Worm (Caenorhabditis elegans) whole organism, L1 larva: ENCODE measurements around the gene lgc-11.
A peak's percentile ranks its signal among the peaks of the same experiment; 100 is the strongest.

Experiments used
- blmp-1 ChIP-seq: fragments of 150-350 bp; optimal IDR thresholded peaks from 2 replicates; lab custom pipeline; 2014; ENCODE audit warnings: missing biosample characterization, missing genetic modification characterization
- ceh-63 ChIP-seq: fragments of 200-800 bp; sonication (Bioruptor generic); optimal IDR thresholded peaks from 2 replicates; lab custom pipeline; 2018; ENCODE audit warnings: mild to moderate bottlenecking, missing genetic modification characterization, missing compliant biosample characterization
- ceh-88 ChIP-seq: fragments of 200-800 bp; sonication (Bioruptor generic); IDR thresholded peaks from 2 replicates; pipeline ENCODE4 v1.3.6; 2022; ENCODE audit warnings: missing genetic modification characterization, missing compliant biosample characterization
- dsc-1 ChIP-seq: sonication (generic microtip); optimal IDR thresholded peaks from 2 replicates; lab custom pipeline; 2016; ENCODE audit warnings: mild to moderate bottlenecking, missing genetic modification characterization, missing compliant biosample characterization
- elt-2 ChIP-seq: sonication (generic microtip); optimal IDR thresholded peaks from 2 replicates; lab custom pipeline; 2016; ENCODE audit warnings: missing genetic modification characterization, mild to moderate bottlenecking, inconsistent platforms, missing compliant biosample characterization, missing genetic modification reagents
- elt-3 ChIP-seq, 6 experiments: fragments of 150-350 bp in 1 of 6; sonication (generic microtip); optimal IDR thresholded peaks; 2 replicates each; lab custom pipeline; 2017 to 2018; ENCODE audit warnings: missing biosample characterization in 6 of 6, missing genetic modification characterization in 6 of 6, inconsistent platforms in 1 of 6
- fkh-4 ChIP-seq: sonication (generic microtip); optimal IDR thresholded peaks from 2 replicates; lab custom pipeline; 2016; ENCODE audit warnings: missing compliant biosample characterization, missing genetic modification characterization, borderline replicate concordance
- hlh-17 ChIP-seq: fragments of 200-800 bp; sonication (Bioruptor generic); optimal IDR thresholded peaks from 2 replicates; lab custom pipeline; 2018; ENCODE audit warnings: missing genetic modification characterization, mild to moderate bottlenecking, missing compliant biosample characterization, moderate library complexity, borderline replicate concordance
- jun-1 ChIP-seq: fragments of 150-350 bp; optimal IDR thresholded peaks from 2 replicates; lab custom pipeline; 2014; ENCODE audit warnings: missing biosample characterization, missing genetic modification reagents, missing genetic modification characterization
- lin-14 ChIP-seq: fragments of 200-800 bp; sonication (Bioruptor generic); optimal IDR thresholded peaks from 2 replicates; lab custom pipeline; 2018; ENCODE audit warnings: mild to moderate bottlenecking, missing genetic modification characterization, moderate library complexity, missing compliant biosample characterization
- lin-35 ChIP-seq, 2 experiments: fragments of 150-350 bp; optimal IDR thresholded peaks; 2 replicates each; lab custom pipeline; 2014; ENCODE audit warnings: missing biosample characterization in 2 of 2, missing genetic modification characterization in 2 of 2, missing genetic modification reagents in 2 of 2
- lin-39 ChIP-seq: fragments of 150-350 bp; optimal IDR thresholded peaks from 2 replicates; lab custom pipeline; 2014; ENCODE audit warnings: missing biosample characterization, missing genetic modification reagents, missing genetic modification characterization
- mab-9 ChIP-seq: fragments of 200-800 bp; sonication (Bioruptor generic); IDR thresholded peaks from 2 replicates; pipeline ENCODE4 v1.3.6; 2022; ENCODE audit warnings: missing genetic modification reagents, missing genetic modification characterization, missing compliant biosample characterization
- nhr-11 ChIP-seq: fragments of 150-350 bp; optimal IDR thresholded peaks from 2 replicates; lab custom pipeline; 2014; ENCODE audit warnings: missing biosample characterization, missing genetic modification characterization
- nhr-47 ChIP-seq: sonication (generic microtip); optimal IDR thresholded peaks from 2 replicates; lab custom pipeline; 2016; ENCODE audit warnings: mild to moderate bottlenecking, missing genetic modification characterization, moderate library complexity, missing compliant biosample characterization
- nhr-71 ChIP-seq: sonication (generic microtip); optimal IDR thresholded peaks from 2 replicates; lab custom pipeline; 2016; ENCODE audit warnings: mild to moderate bottlenecking, missing genetic modification characterization, moderate library complexity, missing compliant biosample characterization
- nhr-76 ChIP-seq: sonication (generic microtip); optimal IDR thresholded peaks from 2 replicates; lab custom pipeline; 2017; ENCODE audit warnings: missing biosample characterization, missing genetic modification characterization
- nhr-85 ChIP-seq: sonication (generic microtip); peaks from one replicate; lab custom pipeline; 2016; ENCODE audit warnings: missing genetic modification characterization, inconsistent platforms, missing compliant biosample characterization
- pax-3 ChIP-seq: fragments of 200-800 bp; sonication (Bioruptor generic); optimal IDR thresholded peaks from 2 replicates; lab custom pipeline; 2018; ENCODE audit warnings: mild to moderate bottlenecking, missing genetic modification characterization, moderate library complexity, missing compliant biosample characterization
- rnt-1 ChIP-seq: sonication (generic microtip); optimal IDR thresholded peaks from 2 replicates; lab custom pipeline; 2016; ENCODE audit warnings: mild to moderate bottlenecking, missing genetic modification characterization, moderate library complexity, missing compliant biosample characterization
- snpc-4 ChIP-seq: fragments of 150-350 bp; optimal IDR thresholded peaks from 2 replicates; lab custom pipeline; 2014; ENCODE audit warnings: missing biosample characterization, missing genetic modification characterization
- sup-37 ChIP-seq: fragments of 200-800 bp; sonication (Bioruptor generic); optimal IDR thresholded peaks from 2 replicates; lab custom pipeline; 2018; ENCODE audit warnings: mild to moderate bottlenecking, missing genetic modification characterization, missing compliant biosample characterization
- swsn-7 ChIP-seq: sonication (generic microtip); optimal IDR thresholded peaks from 2 replicates; lab custom pipeline; 2016; ENCODE audit warnings: missing genetic modification characterization, missing compliant biosample characterization
- tlp-1 ChIP-seq: fragments of 150-350 bp; optimal IDR thresholded peaks from 2 replicates; lab custom pipeline; 2014; ENCODE audit warnings: missing biosample characterization, missing genetic modification characterization
- unc-130 ChIP-seq: fragments of 150-350 bp; optimal IDR thresholded peaks from 2 replicates; lab custom pipeline; 2017; ENCODE audit warnings: missing biosample characterization, missing genetic modification characterization, inconsistent platforms
- unc-62 ChIP-seq: fragments of 150-350 bp; optimal IDR thresholded peaks from 2 replicates; lab custom pipeline; 2014; ENCODE audit warnings: missing biosample characterization, missing genetic modification reagents, missing genetic modification characterization
- unc-86 ChIP-seq: sonication (generic microtip); optimal IDR thresholded peaks from 2 replicates; lab custom pipeline; 2016; ENCODE audit warnings: missing genetic modification characterization, missing compliant biosample characterization
- unc-98 ChIP-seq: fragments of 200-800 bp; sonication (Bioruptor generic); IDR thresholded peaks from 2 replicates; pipeline ENCODE4 v1.3.6; 2022; ENCODE audit warnings: missing genetic modification characterization, missing compliant biosample characterization
- xbp-1 ChIP-seq: sonication (generic microtip); optimal IDR thresholded peaks from 2 replicates; lab custom pipeline; 2016; ENCODE audit warnings: missing genetic modification characterization, missing compliant biosample characterization
- ztf-11 ChIP-seq, 2 experiments: sonication (generic microtip); optimal IDR thresholded peaks; 2 replicates each; lab custom pipeline; 2016 to 2017; ENCODE audit warnings: missing genetic modification characterization in 2 of 2, missing biosample characterization in 1 of 2, missing compliant biosample characterization in 1 of 2

The lgc-11 gene

DNA sequence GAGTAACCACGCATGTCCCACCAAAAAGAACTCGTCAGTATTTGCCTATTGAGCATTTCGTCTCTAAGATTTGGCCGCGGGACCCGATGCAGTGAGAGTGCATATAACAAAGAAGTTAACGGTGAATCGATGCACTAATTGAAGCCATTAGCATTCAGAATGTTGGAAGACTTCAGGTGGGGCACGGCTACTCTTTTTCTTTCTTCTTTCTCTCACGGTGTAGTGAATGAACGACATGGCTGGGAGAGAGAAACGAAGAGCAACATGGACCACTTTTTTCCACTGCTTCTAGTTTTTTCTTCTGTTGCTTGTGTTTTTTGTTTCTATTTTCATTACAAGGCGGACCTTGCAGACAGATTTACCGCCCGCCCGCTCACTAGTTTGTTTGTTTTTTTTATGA, 34.6 kb upstream of the lgc-11 start:
- peak; percentile 7 for TF ChIP-seq lin-14 (GFP tag; lab: Kevin White, UChicago)
- TF ChIP-seq nhr-11: no peak
- no peak for TF ChIP-seq pax-3 (tag; lab: Kevin White, UChicago)
- TF ChIP-seq, all 84 proteins: peak for 1

DNA sequence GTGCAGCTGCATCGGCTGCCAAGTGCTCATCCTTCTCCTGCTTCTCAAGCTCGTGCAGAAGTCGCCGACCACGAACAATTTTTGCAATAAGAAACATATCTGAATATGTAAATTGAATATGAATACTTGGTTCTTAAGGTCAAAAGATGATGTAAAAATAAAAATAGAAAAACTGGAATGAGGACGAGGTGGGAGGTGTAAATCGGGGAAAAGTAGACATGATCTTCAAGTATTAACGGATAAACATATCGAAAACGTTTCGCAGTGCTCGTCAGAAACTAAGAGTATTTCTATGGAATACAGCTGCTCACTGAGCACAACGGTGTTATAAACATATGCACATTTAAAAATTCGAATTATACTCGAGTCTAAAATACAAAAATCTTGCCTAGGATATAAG, 33.6 kb upstream of the lgc-11 start, which contains the start of gene glb-16:
TSS of gene glb-16 (minus strand) at position 101 of the 400 bp plus-strand sequence.
- no peak for TF ChIP-seq unc-62 (GFP tag; lab: Kevin White, UChicago)
- TF ChIP-seq jun-1 (tag; lab: Kevin White, UChicago): no peak
- no peak for TF ChIP-seq nhr-76 (tag; lab: Kevin White, UChicago)
- no peak for TF ChIP-seq lin-14 (GFP tag; lab: Kevin White, UChicago)

ce11 chrX:7537742-7538268, 31.4 kb upstream of the lgc-11 start, which contains the start of gene dpy-7:
Gene dpy-7, minus strand, starts transcription at chrX:7537792.
- TF ChIP-seq xbp-1 (tag; lab: Kevin White, UChicago) (no peak), pax-3 (tag; lab: Kevin White, UChicago) (no peak), swsn-7 (tag; lab: Kevin White, UChicago) (no peak), blmp-1 (tag; lab: Kevin White, UChicago) (peak; percentile 67), elt-3 (tag; optimal IDR thresholded peaks at IDR 0.05; lab: Kevin White, UChicago) (peak in 1 of 6 experiments; percentile 28), rnt-1 (tag; lab: Kevin White, UChicago) (no peak), elt-2 (tag; lab: Kevin White, UChicago) (no peak)

DNA sequence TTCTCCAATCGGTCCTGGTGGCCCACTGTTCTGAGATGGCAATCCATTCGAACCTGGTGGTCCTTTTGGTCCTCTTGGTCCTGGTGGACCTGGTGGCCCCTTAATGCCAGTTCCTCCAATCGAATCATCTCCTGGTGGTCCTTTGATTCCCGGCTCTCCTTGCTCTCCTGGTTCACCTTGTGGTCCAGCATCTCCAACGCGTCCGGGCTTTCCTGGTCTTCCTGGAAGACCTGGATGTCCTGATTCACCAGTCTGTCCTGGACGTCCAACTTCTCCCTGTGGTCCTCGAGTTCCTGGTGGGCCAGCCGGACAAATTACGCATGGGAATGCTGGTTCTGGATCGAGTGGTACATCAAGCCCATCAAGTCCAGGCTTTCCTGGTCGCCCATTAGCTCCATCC, 30.4 kb upstream of the lgc-11 start:
- TF ChIP-seq nhr-71 (tag; lab: Kevin White, UChicago) (no peak), dsc-1 (no peak), fkh-4 (tag; lab: Kevin White, UChicago) (no peak)
- TF ChIP-seq, all 84 proteins: peak for 0

DNA sequence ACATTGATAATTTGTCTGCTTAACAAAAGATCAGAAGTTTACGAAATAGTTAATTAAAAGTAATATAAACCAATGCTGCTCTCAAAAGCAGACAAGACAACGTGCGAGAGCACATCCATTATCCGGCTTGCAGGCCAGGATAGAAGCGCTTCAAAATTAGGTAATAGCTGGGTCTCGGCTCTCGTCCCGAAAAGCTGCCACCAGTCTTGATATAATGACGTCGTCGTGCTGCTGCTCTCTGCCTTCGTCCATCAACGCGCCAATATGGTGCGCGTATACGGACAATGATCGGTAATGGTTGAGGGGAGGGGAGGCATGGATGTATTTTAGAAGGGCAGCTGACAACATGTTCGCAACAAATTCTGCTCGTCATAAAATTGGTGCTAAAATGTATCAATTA, 28.0 kb upstream of the lgc-11 start:
- TF ChIP-seq unc-86 (tag; lab: Kevin White, UChicago) (no peak), ceh-63 (GFP tag; lab: Kevin White, UChicago) (peak; percentile 71)

ce11 chrX:7532632-7533031, 26.2 kb upstream of the lgc-11 start, which contains the start of gene ceh-14:
Gene ceh-14, minus strand, starts transcription at chrX:7532732.
- no peak for TF ChIP-seq ceh-88 (GFP tag; lab: Robert Waterston, UW)
- TF ChIP-seq unc-62 (GFP tag; lab: Kevin White, UChicago): no peak
- TF ChIP-seq lin-14 (GFP tag; lab: Kevin White, UChicago): no peak
- no peak for TF ChIP-seq lin-35 (GFP tag; optimal IDR thresholded peaks at IDR 0.05; lab: Kevin White, UChicago)
- no peak for TF ChIP-seq snpc-4 (tag; lab: Kevin White, UChicago)
- TF ChIP-seq hlh-17 (GFP tag; lab: Kevin White, UChicago): no peak
- no peak for TF ChIP-seq unc-98 (GFP tag; lab: Robert Waterston, UW)
- TF ChIP-seq nhr-71 (tag; lab: Kevin White, UChicago): no peak
- no peak for TF ChIP-seq ztf-11 (tag; optimal IDR thresholded peaks at IDR 0.05; lab: Kevin White, UChicago)
- no peak for TF ChIP-seq tlp-1 (tag; lab: Kevin White, UChicago)
- no peak for TF ChIP-seq sup-37 (GFP tag; lab: Kevin White, UChicago)
- no peak for TF ChIP-seq xbp-1 (tag; lab: Kevin White, UChicago)
- no peak for TF ChIP-seq nhr-47 (tag; lab: Kevin White, UChicago)
- no peak for TF ChIP-seq unc-130 (tag; lab: Kevin White, UChicago)
- no peak for TF ChIP-seq nhr-85 (tag; lab: Kevin White, UChicago)
- no peak for TF ChIP-seq mab-9 (GFP tag; lab: Robert Waterston, UW)
- no peak for TF ChIP-seq lin-39 (tag; lab: Kevin White, UChicago)
